Worm (Caenorhabditis elegans): Measurements from ENCODE around the gene C53A5.17.

DNA sequence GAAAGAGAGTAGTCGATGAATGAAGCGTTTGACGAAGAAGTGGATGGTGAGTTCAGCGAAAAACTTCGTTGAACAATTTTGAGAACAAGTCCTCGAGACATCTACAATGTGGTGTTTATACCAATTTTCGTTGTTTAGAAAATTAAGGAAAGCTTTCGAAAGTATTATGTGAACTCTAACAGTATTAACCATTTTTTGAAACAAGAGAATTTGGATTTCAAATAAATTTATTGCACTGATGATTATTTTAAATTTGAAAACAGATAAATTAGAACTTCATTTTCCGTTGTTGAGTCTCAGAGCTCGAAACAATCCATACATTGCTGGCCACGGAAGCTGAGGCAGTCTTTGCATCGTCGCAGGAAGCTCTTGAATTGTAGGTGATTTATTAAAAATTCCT is 1.6 kb upstream of the C53A5.17 start, which contains the start of gene C53A5.16:
- TF ChIP-seq R02D3.7 (tag; optimal IDR thresholded peaks at IDR 0.05): no peak
- no peak for TF ChIP-seq ama-1 (optimal IDR thresholded peaks at IDR 0.05)
- TF ChIP-seq ceh-82 (tag; optimal IDR thresholded peaks at IDR 0.05): no peak
- no peak for TF ChIP-seq aly-2 (tag; optimal IDR thresholded peaks at IDR 0.05)
- TF ChIP-seq fos-1 (tag; optimal IDR thresholded peaks at IDR 0.05): no peak
- TF ChIP-seq elt-1 (tag; optimal IDR thresholded peaks at IDR 0.05): no peak
- TF ChIP-seq skn-1 (tag; optimal IDR thresholded peaks at IDR 0.05): no peak
- no peak for TF ChIP-seq ztf-11 (tag; optimal IDR thresholded peaks at IDR 0.05)
- TF ChIP-seq snpc-4 (tag; optimal IDR thresholded peaks at IDR 0.05): no peak
- no peak for TF ChIP-seq mab-5 (tag; optimal IDR thresholded peaks at IDR 0.05)
- TF ChIP-seq ZK546.5 (tag; optimal IDR thresholded peaks at IDR 0.05): no peak
- no peak for TF ChIP-seq dmd-4 (tag; optimal IDR thresholded peaks at IDR 0.05)
- no peak for TF ChIP-seq mdl-1 (tag; optimal IDR thresholded peaks at IDR 0.05)
- no peak for TF ChIP-seq blmp-1 (tag; optimal IDR thresholded peaks at IDR 0.05; ENCODE audit: insufficient read depth)

Measured in whole organism, L2 larva.